Fruit fly (Drosophila melanogaster): ENCODE results near the gene Svil.

- TF ChIP-seq fkh (GFP tag; optimal IDR thresholded peaks at IDR 0.05), result no peak
- TF ChIP-seq Eip78C (GFP tag), result no peak
Measured at dm6 chr3L:2402206-2402605, 24.8 kb downstream of the Svil start.
